Fruit fly (Drosophila melanogaster): ENCODE data around the gene CG4281.

DNA sequence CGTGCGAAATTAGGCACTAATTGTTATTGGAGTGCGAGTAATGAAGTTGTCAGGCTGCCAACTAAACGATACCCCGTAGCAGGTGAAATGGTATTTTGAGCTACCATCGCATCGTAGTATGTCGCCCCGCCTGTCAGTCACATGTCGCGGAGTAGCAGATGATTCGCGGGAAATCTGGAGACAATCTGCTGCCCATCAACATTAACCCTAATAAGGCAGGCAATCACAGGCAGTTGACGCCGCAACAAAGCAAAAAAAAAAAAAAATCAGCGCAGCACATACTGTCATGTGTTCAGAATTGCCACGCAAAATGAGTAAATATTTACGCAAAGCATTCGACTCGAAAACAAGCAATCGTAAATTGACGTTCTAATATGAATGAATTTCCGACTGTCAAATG is 38.9 kb upstream of the CG4281 start:
- TF ChIP-seq h (GFP tag; optimal IDR thresholded peaks at IDR 0.05) = no peak
- TF ChIP-seq Rel (GFP tag; optimal IDR thresholded peaks at IDR 0.05) = no peak
- TF ChIP-seq Rel (tag; optimal IDR thresholded peaks at IDR 0.05) = no peak
- no peak for TF ChIP-seq tai (GFP tag; optimal IDR thresholded peaks at IDR 0.05)
- no peak for TF ChIP-seq Myc (optimal IDR thresholded peaks at IDR 0.05)
- TF ChIP-seq Hr83 (GFP tag; optimal IDR thresholded peaks at IDR 0.05; ENCODE audit: poor library complexity, severe bottlenecking) = no peak
- TF ChIP-seq fru (GFP tag; optimal IDR thresholded peaks at IDR 0.05) = no peak
- TF ChIP-seq Abd-B (GFP tag; optimal IDR thresholded peaks at IDR 0.05) = no peak
- no peak for TF ChIP-seq Hnf4 (GFP tag; optimal IDR thresholded peaks at IDR 0.05)
